Worm (Caenorhabditis elegans): ENCODE results near the gene klp-6.

The klp-6 gene

DNA sequence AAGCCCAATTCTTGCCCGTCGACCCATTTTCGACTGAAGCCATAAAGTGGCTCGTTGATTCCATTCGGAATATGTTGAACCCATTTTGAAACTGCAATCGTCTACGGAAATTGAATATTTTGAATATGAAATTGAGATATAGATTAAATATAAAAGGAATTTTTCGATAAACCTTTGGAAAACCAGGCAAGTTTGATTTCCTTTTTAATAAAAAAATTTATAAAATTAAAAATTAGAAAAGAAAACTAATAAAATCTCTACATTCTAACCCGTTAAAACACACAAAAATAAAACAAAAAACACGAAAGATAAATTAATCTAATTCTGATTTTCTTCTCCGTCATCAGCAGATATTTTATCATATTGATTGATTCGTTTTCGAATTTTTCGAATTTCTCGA is 23.8 kb upstream of the klp-6 start, which contains the start of gene R144.12:
Gene R144.12, minus strand, starts transcription at position 101 of the 400 bp plus-strand sequence.
- TF ChIP-seq ref-1 (GFP tag; conservative IDR thresholded peaks at IDR 0.05) = no peak
- no peak for TF ChIP-seq ztf-23 (GFP tag; IDR thresholded peaks at IDR 0.05)
- no peak for TF ChIP-seq tab-1 (GFP tag; IDR thresholded peaks at IDR 0.05)
- no peak for TF ChIP-seq med-1 (GFP tag; optimal IDR thresholded peaks at IDR 0.05; ENCODE audit: insufficient read depth)
- TF ChIP-seq ztf-29 (GFP tag; IDR thresholded peaks at IDR 0.05) = no peak
- no peak for TF ChIP-seq flt-1 (GFP tag; IDR thresholded peaks at IDR 0.05)
- no peak for TF ChIP-seq klf-2 (GFP tag; conservative IDR thresholded peaks at IDR 0.05)
- no peak for TF ChIP-seq T22C8.4 (GFP tag; IDR thresholded peaks at IDR 0.05)
- TF ChIP-seq cog-1 (tag; optimal IDR thresholded peaks at IDR 0.05) = no peak

- TF ChIP-seq tab-1 (GFP tag; IDR thresholded peaks at IDR 0.05) (no peak), klf-2 (GFP tag; conservative IDR thresholded peaks at IDR 0.05) (no peak), cog-1 (tag; optimal IDR thresholded peaks at IDR 0.05) (no peak), med-1 (GFP tag; optimal IDR thresholded peaks at IDR 0.05; ENCODE audit: insufficient read depth) (no peak), flt-1 (GFP tag; IDR thresholded peaks at IDR 0.05) (no peak), ztf-29 (GFP tag; IDR thresholded peaks at IDR 0.05) (no peak), ztf-23 (GFP tag; IDR thresholded peaks at IDR 0.05) (no peak), T22C8.4 (GFP tag; IDR thresholded peaks at IDR 0.05) (no peak), ref-1 (GFP tag; conservative IDR thresholded peaks at IDR 0.05) (no peak)
Observed at ce11 chrIII:5008730-5009129, 22.0 kb upstream of the klp-6 start, which contains the start of gene R144.11. R144.11 (minus strand) TSS chrIII:5008830.

- no peak for TF ChIP-seq tab-1 (GFP tag; IDR thresholded peaks at IDR 0.05)
- TF ChIP-seq med-1 (GFP tag; optimal IDR thresholded peaks at IDR 0.05; ENCODE audit: insufficient read depth) = no peak
- TF ChIP-seq flt-1 (GFP tag; IDR thresholded peaks at IDR 0.05) = no peak
- TF ChIP-seq ztf-29 (GFP tag; IDR thresholded peaks at IDR 0.05) = no peak
- TF ChIP-seq cog-1 (tag; optimal IDR thresholded peaks at IDR 0.05) = no peak
- no peak for TF ChIP-seq T22C8.4 (GFP tag; IDR thresholded peaks at IDR 0.05)
- no peak for TF ChIP-seq klf-2 (GFP tag; conservative IDR thresholded peaks at IDR 0.05)
Observed at ce11 chrIII:5010723-5011122, 20.0 kb upstream of the klp-6 start.

- TF ChIP-seq T22C8.4 (GFP tag; IDR thresholded peaks at IDR 0.05) (no peak), med-1 (GFP tag; optimal IDR thresholded peaks at IDR 0.05; ENCODE audit: insufficient read depth) (no peak), cog-1 (tag; optimal IDR thresholded peaks at IDR 0.05) (no peak), ref-1 (GFP tag; conservative IDR thresholded peaks at IDR 0.05) (no peak), tab-1 (GFP tag; IDR thresholded peaks at IDR 0.05) (no peak), ztf-23 (GFP tag; IDR thresholded peaks at IDR 0.05) (no peak), ztf-29 (GFP tag; IDR thresholded peaks at IDR 0.05) (no peak), klf-2 (GFP tag; conservative IDR thresholded peaks at IDR 0.05) (no peak), flt-1 (GFP tag; IDR thresholded peaks at IDR 0.05) (no peak)
Observed at ce11 chrIII:5012460-5012859, 18.3 kb upstream of the klp-6 start.

ce11 chrIII:5013915-5014346 is 16.8 kb upstream of the klp-6 start:
- TF ChIP-seq ztf-29 (GFP tag; IDR thresholded peaks at IDR 0.05) (0 out of 2 replicates have a peak, but pooled peaks have one; percentile 27), med-1 (GFP tag; optimal IDR thresholded peaks at IDR 0.05; ENCODE audit: insufficient read depth) (no peak), ref-1 (GFP tag; conservative IDR thresholded peaks at IDR 0.05) (no peak), ztf-23 (GFP tag; IDR thresholded peaks at IDR 0.05) (peak; percentile 94), flt-1 (GFP tag; IDR thresholded peaks at IDR 0.05) (peak; percentile 82; the same call in 1 of the 2 replicates), tab-1 (GFP tag; IDR thresholded peaks at IDR 0.05) (0 out of 2 replicates have a peak, but pooled peaks have one; percentile 21), cog-1 (tag; optimal IDR thresholded peaks at IDR 0.05) (peak; percentile 96), T22C8.4 (GFP tag; IDR thresholded peaks at IDR 0.05) (no peak), klf-2 (GFP tag; conservative IDR thresholded peaks at IDR 0.05) (no peak)

- TF ChIP-seq ztf-29 (GFP tag; IDR thresholded peaks at IDR 0.05) (no peak), tab-1 (GFP tag; IDR thresholded peaks at IDR 0.05) (no peak), med-1 (GFP tag; optimal IDR thresholded peaks at IDR 0.05; ENCODE audit: insufficient read depth) (no peak), ztf-23 (GFP tag; IDR thresholded peaks at IDR 0.05) (no peak)
Observed at ce11 chrIII:5017550-5017949, 13.2 kb upstream of the klp-6 start, which contains the start of gene larp-1. larp-1 (minus strand) TSS chrIII:5017650.

ce11 chrIII:5018116-5018689 is 12.5 kb upstream of the klp-6 start, which contains the start of gene wip-1:
wip-1 (plus strand) TSS chrIII:5018639.
- TF ChIP-seq ref-1 (GFP tag; conservative IDR thresholded peaks at IDR 0.05) (no peak), med-1 (GFP tag; optimal IDR thresholded peaks at IDR 0.05; ENCODE audit: insufficient read depth) (peak; percentile 15), T22C8.4 (GFP tag; IDR thresholded peaks at IDR 0.05) (0 out of 2 replicates have a peak, but pooled peaks have one; percentile 8), cog-1 (tag; optimal IDR thresholded peaks at IDR 0.05) (peak; percentile 91), klf-2 (GFP tag; conservative IDR thresholded peaks at IDR 0.05) (peak; percentile 60; the same call in 1 of the 2 replicates), tab-1 (GFP tag; IDR thresholded peaks at IDR 0.05) (peak; percentile 40; the same call in 1 of the 2 replicates), flt-1 (GFP tag; IDR thresholded peaks at IDR 0.05) (peak; percentile 85), ztf-29 (GFP tag; IDR thresholded peaks at IDR 0.05) (peak; percentile 78), ztf-23 (GFP tag; IDR thresholded peaks at IDR 0.05) (peak; percentile 100)

DNA sequence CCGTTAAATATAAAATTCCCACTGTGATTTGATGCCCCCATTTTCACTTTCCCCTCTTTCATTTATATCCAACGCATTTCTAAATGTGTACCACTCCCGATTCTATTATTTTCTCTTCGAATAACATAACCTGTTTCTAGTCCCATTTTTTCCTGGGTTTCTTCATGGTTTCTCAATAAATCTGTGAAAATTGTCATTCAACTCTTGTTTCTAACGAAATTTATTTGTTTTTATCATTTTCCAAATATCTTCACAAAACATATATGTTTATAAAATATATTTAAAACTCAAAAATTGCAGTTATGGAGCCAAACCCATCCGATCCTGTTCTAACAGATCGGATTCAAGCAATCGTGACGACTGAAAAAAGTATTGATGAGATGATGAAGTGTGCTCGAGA is 9.8 kb upstream of the klp-6 start, which contains the start of gene mdt-11:
Gene mdt-11, plus strand, starts transcription at position 301 of the 400 bp plus-strand sequence.
- no peak for TF ChIP-seq ztf-23 (GFP tag; IDR thresholded peaks at IDR 0.05)
- no peak for TF ChIP-seq klf-2 (GFP tag; conservative IDR thresholded peaks at IDR 0.05)
- TF ChIP-seq cog-1 (tag; optimal IDR thresholded peaks at IDR 0.05) = no peak
- TF ChIP-seq T22C8.4 (GFP tag; IDR thresholded peaks at IDR 0.05) = no peak
- TF ChIP-seq ztf-29 (GFP tag; IDR thresholded peaks at IDR 0.05) = no peak
- no peak for TF ChIP-seq ref-1 (GFP tag; conservative IDR thresholded peaks at IDR 0.05)
- no peak for TF ChIP-seq flt-1 (GFP tag; IDR thresholded peaks at IDR 0.05)
- no peak for TF ChIP-seq med-1 (GFP tag; optimal IDR thresholded peaks at IDR 0.05; ENCODE audit: insufficient read depth)
- TF ChIP-seq tab-1 (GFP tag; IDR thresholded peaks at IDR 0.05) = no peak

ce11 chrIII:5021689-5022088 is 9.0 kb upstream of the klp-6 start, which contains the start of gene R144.3:
R144.3 (plus strand) TSS chrIII:5021989.
- TF ChIP-seq ztf-29 (GFP tag; IDR thresholded peaks at IDR 0.05) = no peak
- no peak for TF ChIP-seq flt-1 (GFP tag; IDR thresholded peaks at IDR 0.05)
- no peak for TF ChIP-seq tab-1 (GFP tag; IDR thresholded peaks at IDR 0.05)
- no peak for TF ChIP-seq ref-1 (GFP tag; conservative IDR thresholded peaks at IDR 0.05)
